Fruit fly (Drosophila melanogaster) whole organism, embryonic: ENCODE results near the gene Prosbeta2R2.
A peak's percentile ranks its signal among the peaks of the same experiment; 100 is the strongest.

ENCODE experiments used
- B-H1 ChIP-seq: fragments of 200-800 bp; sonication (Bioruptor generic); IDR thresholded peaks from 3 replicates; pipeline ENCODE4 v1.3.6; 2022; ENCODE audit warnings: missing biosample characterization, missing genetic modification characterization
- BtbVII ChIP-seq: fragments of 200-800 bp; sonication (Bioruptor generic); optimal IDR thresholded peaks from 3 replicates; lab custom pipeline; 2017; ENCODE audit warnings: missing biosample characterization, mild to moderate bottlenecking, missing genetic modification characterization
- CG10431 ChIP-seq: fragments of 200-800 bp; sonication (Bioruptor generic); optimal IDR thresholded peaks from 3 replicates; lab custom pipeline; 2018; ENCODE audit warnings: missing biosample characterization, mild to moderate bottlenecking, missing genetic modification characterization
- CG10654 ChIP-seq: fragments of 200-800 bp; sonication (Bioruptor generic); optimal IDR thresholded peaks from 2 replicates; lab custom pipeline; 2016; ENCODE audit warnings: missing biosample characterization, missing genetic modification characterization
- CG11093 ChIP-seq: fragments of 200-800 bp; sonication (Bioruptor generic); IDR thresholded peaks from 3 replicates; pipeline ENCODE4 v1.3.6; 2022; ENCODE audit warnings: missing biosample characterization, missing genetic modification characterization
- CG11560 ChIP-seq: fragments of 200-800 bp; sonication (Bioruptor generic); IDR thresholded peaks from 3 replicates; pipeline ENCODE4 v1.3.6; 2022; ENCODE audit warnings: missing biosample characterization, missing genetic modification characterization
- CG12155 ChIP-seq: fragments of 200-800 bp; sonication (Bioruptor generic); optimal IDR thresholded peaks from 3 replicates; lab custom pipeline; 2016; ENCODE audit warnings: missing biosample characterization, missing genetic modification characterization
- CG13296 ChIP-seq: fragments of 200-800 bp; sonication (Bioruptor generic); optimal IDR thresholded peaks from 3 replicates; lab custom pipeline; 2018; ENCODE audit warnings: missing biosample characterization, mild to moderate bottlenecking, missing genetic modification characterization
- CG17359 ChIP-seq: fragments of 200-800 bp; sonication (Bioruptor generic); optimal IDR thresholded peaks from 3 replicates; lab custom pipeline; 2018; ENCODE audit warnings: missing biosample characterization, mild to moderate bottlenecking, missing genetic modification characterization, moderate library complexity
- CG17385 ChIP-seq: fragments of 200-800 bp; sonication (Bioruptor generic); optimal IDR thresholded peaks from 3 replicates; lab custom pipeline; 2018; ENCODE audit warnings: missing biosample characterization, mild to moderate bottlenecking, missing genetic modification characterization
- CG1832 ChIP-seq: fragments of 200-800 bp; sonication (Bioruptor generic); optimal IDR thresholded peaks from 2 replicates; lab custom pipeline; 2017; ENCODE audit warnings: missing biosample characterization, mild to moderate bottlenecking, missing genetic modification characterization, inconsistent platforms
- CG2199 ChIP-seq: fragments of 200-800 bp; sonication (Bioruptor generic); IDR thresholded peaks from 3 replicates; pipeline ENCODE4 v1.3.6; 2022; ENCODE audit warnings: missing biosample characterization, missing genetic modification characterization
- CG2202 ChIP-seq: fragments of 200-800 bp; sonication (Bioruptor generic); optimal IDR thresholded peaks from 2 replicates; lab custom pipeline; 2018; ENCODE audit warnings: missing biosample characterization, mild to moderate bottlenecking, missing genetic modification characterization
- CG32767 ChIP-seq: fragments of 200-800 bp; sonication (Bioruptor generic); IDR thresholded peaks from 2 replicates; pipeline ENCODE4 v1.3.6; 2022; ENCODE audit warnings: missing biosample characterization, missing genetic modification characterization
- CG34224 ChIP-seq: fragments of 200-800 bp; sonication (Bioruptor generic); IDR thresholded peaks from 3 replicates; pipeline ENCODE4 v1.3.6; 2022; ENCODE audit warnings: missing biosample characterization, missing genetic modification characterization; ENCODE audit not compliant: partially characterized antibody
- CG4617 ChIP-seq: fragments of 200-800 bp; sonication (Bioruptor generic); optimal IDR thresholded peaks from 3 replicates; lab custom pipeline; 2016; ENCODE audit warnings: missing biosample characterization, missing genetic modification characterization, borderline replicate concordance
- CG6813 ChIP-seq: fragments of 200-800 bp; sonication (Bioruptor generic); optimal IDR thresholded peaks from 2 replicates; lab custom pipeline; 2017; ENCODE audit warnings: missing biosample characterization, missing genetic modification characterization, mild to moderate bottlenecking, moderate library complexity, missing genetic modification reagents
- CG6854 ChIP-seq: fragments of 200-800 bp; sonication (Bioruptor generic); optimal IDR thresholded peaks from 3 replicates; lab custom pipeline; 2017; ENCODE audit warnings: missing biosample characterization, mild to moderate bottlenecking, missing genetic modification characterization
- CG8359 ChIP-seq: fragments of 200-800 bp; sonication (Bioruptor generic); optimal IDR thresholded peaks from 2 replicates; lab custom pipeline; 2017; ENCODE audit warnings: missing biosample characterization, mild to moderate bottlenecking, missing genetic modification characterization, borderline replicate concordance
- CoRest ChIP-seq: fragments of 200-800 bp; sonication (Bioruptor generic); optimal IDR thresholded peaks from 3 replicates; lab custom pipeline; 2018; ENCODE audit warnings: missing biosample characterization, mild to moderate bottlenecking, missing genetic modification characterization, moderate library complexity
- Dip2 ChIP-seq: fragments of 200-800 bp; sonication (Bioruptor generic); IDR thresholded peaks from 2 replicates; pipeline ENCODE4 v1.3.6; 2022; ENCODE audit warnings: missing biosample characterization, missing genetic modification characterization
- Doc2 ChIP-seq: fragments of 200-800 bp; sonication (Bioruptor generic); IDR thresholded peaks from 2 replicates; pipeline ENCODE4 v1.3.6; 2022; ENCODE audit warnings: missing biosample characterization, missing genetic modification characterization
- Ets65A ChIP-seq: fragments of 200-800 bp; sonication (Bioruptor generic); peaks from one replicate; lab custom pipeline; 2016; ENCODE audit warnings: missing biosample characterization, missing genetic modification characterization
- H2.0 ChIP-seq: fragments of 200-800 bp; sonication (Bioruptor generic); IDR thresholded peaks from 2 replicates; pipeline ENCODE4 v1.3.6; 2022; ENCODE audit warnings: missing biosample characterization, missing genetic modification characterization
- Hr39 ChIP-seq: fragments of >200 bp; optimal IDR thresholded peaks from 2 replicates; lab custom pipeline; 2017
- Jarid2 ChIP-seq: fragments of 200-800 bp; sonication (Bioruptor generic); optimal IDR thresholded peaks from 3 replicates; lab custom pipeline; 2017; ENCODE audit warnings: mild to moderate bottlenecking, missing biosample characterization, missing genetic modification reagents, missing genetic modification characterization
- Opbp ChIP-seq: fragments of 200-800 bp; sonication (Bioruptor generic); IDR thresholded peaks from 3 replicates; pipeline ENCODE4 v1.3.6; 2022; ENCODE audit warnings: missing biosample characterization, missing genetic modification characterization; ENCODE audit not compliant: partially characterized antibody
- Ravus ChIP-seq: fragments of 200-800 bp; sonication (Bioruptor generic); IDR thresholded peaks from 2 replicates; pipeline ENCODE4 v1.3.6; 2022; ENCODE audit warnings: missing biosample characterization, missing genetic modification characterization
- Sin3A ChIP-seq: fragments of >200 bp; optimal IDR thresholded peaks from 2 replicates; lab custom pipeline; 2018
- ap ChIP-seq: fragments of 200-800 bp; sonication (Bioruptor generic); IDR thresholded peaks from 2 replicates; pipeline ENCODE4 v1.3.6; 2022; ENCODE audit warnings: missing biosample characterization, missing genetic modification characterization
- az2 ChIP-seq: fragments of 200-800 bp; sonication (Bioruptor generic); optimal IDR thresholded peaks from 3 replicates; lab custom pipeline; 2016; ENCODE audit warnings: missing biosample characterization, missing genetic modification characterization
- cg ChIP-seq: fragments of 200-800 bp; sonication (Bioruptor generic); optimal IDR thresholded peaks from 3 replicates; lab custom pipeline; 2019; ENCODE audit warnings: missing biosample characterization, mild to moderate bottlenecking, missing genetic modification characterization, moderate library complexity
- crp ChIP-seq, 2 experiments: fragments of 200-800 bp; sonication (Bioruptor generic); optimal IDR thresholded peaks; 2 replicates in 1 of 2; 3 replicates in 1 of 2; lab custom pipeline; 2017; ENCODE audit warnings: missing biosample characterization in 2 of 2, missing genetic modification characterization in 2 of 2, mild to moderate bottlenecking in 1 of 2, moderate library complexity in 1 of 2
- dimm ChIP-seq: fragments of 200-800 bp; sonication (Bioruptor generic); IDR thresholded peaks from 2 replicates; pipeline ENCODE4 v1.3.6; 2022; ENCODE audit warnings: missing biosample characterization, missing genetic modification characterization
- disco-r ChIP-seq: fragments of 200-800 bp; sonication (Bioruptor generic); optimal IDR thresholded peaks from 2 replicates; lab custom pipeline; 2016; ENCODE audit warnings: missing biosample characterization, missing genetic modification characterization
- dmrt99B ChIP-seq: fragments of 200-800 bp; sonication (Bioruptor generic); optimal IDR thresholded peaks from 2 replicates; lab custom pipeline; 2018; ENCODE audit warnings: missing biosample characterization, mild to moderate bottlenecking, missing genetic modification characterization, moderate library complexity
- ems ChIP-seq: fragments of 200-800 bp; sonication (Bioruptor generic); optimal IDR thresholded peaks from 3 replicates; lab custom pipeline; 2016; ENCODE audit warnings: missing biosample characterization, missing genetic modification characterization
- fd96Cb ChIP-seq: fragments of 200-800 bp; sonication (Bioruptor generic); optimal IDR thresholded peaks from 2 replicates; lab custom pipeline; 2018; ENCODE audit warnings: missing biosample characterization, mild to moderate bottlenecking, missing genetic modification characterization, moderate library complexity
- her ChIP-seq: fragments of 200-800 bp; sonication (Bioruptor generic); optimal IDR thresholded peaks from 2 replicates; lab custom pipeline; 2016; ENCODE audit warnings: missing biosample characterization, missing genetic modification characterization
- lmd ChIP-seq: fragments of 200-800 bp; sonication (Bioruptor generic); IDR thresholded peaks from 2 replicates; pipeline ENCODE4 v1.3.6; 2022; ENCODE audit warnings: missing biosample characterization, missing genetic modification characterization
- lola ChIP-seq, 3 experiments: fragments of >200 bp in 2 of 3; fragments of 200-800 bp in 1 of 3; sonication (Bioruptor generic) in 1 of 3; optimal IDR thresholded peaks; 2 replicates each; lab custom pipeline; 2017 to 2019; ENCODE audit warnings: missing biosample characterization in 3 of 3, missing genetic modification characterization in 3 of 3, mild to moderate bottlenecking in 1 of 3, moderate library complexity in 1 of 3
- lov ChIP-seq, 2 experiments: fragments of 200-800 bp in 1 of 2; fragments of >200 bp in 1 of 2; sonication (Bioruptor generic) in 1 of 2; IDR thresholded peaks in 1 of 2; optimal IDR thresholded peaks in 1 of 2; 2 replicates in 1 of 2; 3 replicates in 1 of 2; pipeline versions ENCODE4 v1.3.6 to Lab custom; 2017 to 2022; ENCODE audit warnings: missing biosample characterization in 1 of 2, missing genetic modification characterization in 1 of 2
- pfk ChIP-seq: fragments of 200-800 bp; sonication (Bioruptor generic); optimal IDR thresholded peaks from 2 replicates; lab custom pipeline; 2018; ENCODE audit warnings: missing biosample characterization, mild to moderate bottlenecking, missing genetic modification characterization, moderate library complexity
- pnt ChIP-seq: fragments of 200-800 bp; sonication (Bioruptor generic); optimal IDR thresholded peaks from 3 replicates; lab custom pipeline; 2016; ENCODE audit warnings: missing biosample characterization, missing genetic modification characterization
- pum ChIP-seq: fragments of 200-800 bp; sonication (Bioruptor generic); optimal IDR thresholded peaks from 2 replicates; lab custom pipeline; 2016; ENCODE audit warnings: missing biosample characterization, missing genetic modification characterization
- scrt ChIP-seq: fragments of 200-800 bp; sonication (Bioruptor generic); optimal IDR thresholded peaks from 2 replicates; lab custom pipeline; 2018; ENCODE audit warnings: missing biosample characterization, mild to moderate bottlenecking, missing genetic modification characterization, moderate library complexity
- slou ChIP-seq: fragments of 200-800 bp; sonication (Bioruptor generic); optimal IDR thresholded peaks from 3 replicates; lab custom pipeline; 2016; ENCODE audit warnings: missing biosample characterization, missing genetic modification characterization
- twi ChIP-seq: fragments of 200-800 bp; optimal IDR thresholded peaks from 2 replicates; lab custom pipeline; 2019; ENCODE audit warnings: missing biosample characterization, mild to moderate bottlenecking, missing genetic modification characterization, moderate library complexity
- usp ChIP-seq: fragments of >200 bp; optimal IDR thresholded peaks from 2 replicates; lab custom pipeline; 2017; ENCODE audit warnings: missing biosample characterization, missing genetic modification characterization

Gene Prosbeta2R2

dm6 chr3R:5256462-5257146 is 37.3 kb upstream of the Prosbeta2R2 start, which contains the start of the genes Enoph and Hph (continued):
- TF ChIP-seq crp (GFP tag; optimal IDR thresholded peaks at IDR 0.05; lab: Kevin White, UChicago) (peak in 1 of 2 experiments; percentile 55), ap (GFP tag; lab: Robert Waterston, UW) (peak; percentile 47; the same call in 1 of the 2 replicates), CG11560 (tag; lab: Robert Waterston, UW) (peak; percentile 50; the same call in 1 of the 3 replicates), H2.0 (GFP tag; lab: Robert Waterston, UW) (no peak), CG11093 (peak; percentile 54; the same call in 1 of the 3 replicates), pfk (no peak), Jarid2 (peak; percentile 27), CG1832 (GFP tag; lab: Kevin White, UChicago) (no peak), CG13296 (GFP tag; lab: Kevin White, UChicago) (peak; percentile 57), Ravus (no peak), lov (optimal IDR thresholded peaks at IDR 0.05; lab: Kevin White, UChicago) (no peak), lov (GFP tag; IDR thresholded peaks at IDR 0.05; lab: Robert Waterston, UW) (no peak), CoRest (peak; percentile 83), slou (GFP tag; lab: Kevin White, UChicago) (peak; percentile 54), CG6813 (no peak), CG34224 (GFP tag; lab: Robert Waterston, UW) (peak; percentile 77), usp (GFP tag; lab: Kevin White, UChicago) (no peak), lola (GFP tag; optimal IDR thresholded peaks at IDR 0.05; lab: Kevin White, UChicago) (peak in 1 of 3 experiments; percentile 52), CG12155 (GFP tag; lab: Kevin White, UChicago) (peak; percentile 71), scrt (GFP tag; lab: Kevin White, UChicago) (peak; percentile 64), CG32767 (GFP tag; lab: Robert Waterston, UW) (no peak), her (GFP tag; lab: Kevin White, UChicago) (peak; percentile 36), CG6854 (peak; percentile 15), Dip2 (GFP tag; lab: Robert Waterston, UW) (no peak), fd96Cb (tag; lab: Kevin White, UChicago) (peak; percentile 56), BtbVII (GFP tag; lab: Kevin White, UChicago) (peak; percentile 47), CG2202 (tag; lab: Kevin White, UChicago) (no peak), CG17385 (GFP tag; lab: Kevin White, UChicago) (peak; percentile 46), Opbp (GFP tag; lab: Robert Waterston, UW) (peak; percentile 83), CG2199 (GFP tag; lab: Robert Waterston, UW) (no peak), dimm (GFP tag; lab: Robert Waterston, UW) (no peak), twi (tag; lab: Kevin White, UChicago) (peak; percentile 45), cg (no peak), lmd (GFP tag; lab: Robert Waterston, UW) (peak; percentile 67), az2 (peak; percentile 65), CG10654 (GFP tag; lab: Kevin White, UChicago) (peak; percentile 46), Doc2 (GFP tag; lab: Robert Waterston, UW) (no peak), pnt (GFP tag; lab: Kevin White, UChicago) (peak; percentile 6), Ets65A (GFP tag; lab: Kevin White, UChicago) (peak; percentile 95), CG10431 (GFP tag; lab: Kevin White, UChicago) (no peak), dmrt99B (tag; lab: Kevin White, UChicago) (peak; percentile 61), pum (peak; percentile 34), CG8359 (peak; percentile 13), B-H1 (GFP tag; lab: Robert Waterston, UW) (no peak), Hr39 (lab: Kevin White, UChicago) (no peak), ems (peak; percentile 38), disco-r (GFP tag; lab: Kevin White, UChicago) (no peak), CG4617 (peak; percentile 81), Sin3A (lab: Kevin White, UChicago) (peak; percentile 69), CG17359 (peak; percentile 58)
